Worm (Caenorhabditis elegans) whole organism, midembryonic: Measurements from ENCODE around the gene C17G1.14.
A peak's percentile ranks its signal among the peaks of the same experiment; 100 is the strongest.

Source experiments
- T22C8.4 ChIP-seq: fragments of 200-800 bp; sonication (Bioruptor generic); IDR thresholded peaks from 2 replicates; pipeline ENCODE4 v1.3.6; 2022; ENCODE audit warnings: missing genetic modification characterization, missing compliant biosample characterization
- cog-1 ChIP-seq: sonication (generic microtip); optimal IDR thresholded peaks from 2 replicates; lab custom pipeline; 2016; ENCODE audit warnings: missing genetic modification characterization, missing compliant biosample characterization
- flt-1 ChIP-seq: fragments of 200-800 bp; sonication (Bioruptor generic); IDR thresholded peaks from 2 replicates; pipeline ENCODE4 v1.3.6; 2022; ENCODE audit warnings: missing genetic modification characterization, missing compliant biosample characterization
- klf-2 ChIP-seq: fragments of 200-800 bp; sonication (Bioruptor generic); conservative IDR thresholded peaks from 2 replicates; pipeline ENCODE4 v1.3.6; 2022; ENCODE audit warnings: missing genetic modification reagents, missing genetic modification characterization, missing compliant biosample characterization
- med-1 ChIP-seq: sonication (generic microtip); optimal IDR thresholded peaks from 2 replicates; lab custom pipeline; 2017; ENCODE audit warnings: missing genetic modification characterization, mild to moderate bottlenecking, missing compliant biosample characterization, antibody characterized with exemption, missing genetic modification reagents; ENCODE audit not compliant: insufficient read depth
- ref-1 ChIP-seq: fragments of 200-800 bp; sonication (Bioruptor generic); conservative IDR thresholded peaks from 2 replicates; pipeline ENCODE4 v1.3.6; 2022; ENCODE audit warnings: missing genetic modification reagents, missing genetic modification characterization, missing compliant biosample characterization
- tab-1 ChIP-seq: fragments of 200-800 bp; sonication (Bioruptor generic); IDR thresholded peaks from 2 replicates; pipeline ENCODE4 v1.3.6; 2022; ENCODE audit warnings: missing genetic modification characterization, missing compliant biosample characterization
- ztf-23 ChIP-seq: fragments of 200-800 bp; sonication (Bioruptor generic); IDR thresholded peaks from 2 replicates; pipeline ENCODE4 v1.3.6; 2022; ENCODE audit warnings: missing genetic modification reagents, missing genetic modification characterization, missing compliant biosample characterization
- ztf-29 ChIP-seq: fragments of 200-800 bp; sonication (Bioruptor generic); IDR thresholded peaks from 2 replicates; pipeline ENCODE4 v1.3.6; 2022; ENCODE audit warnings: missing genetic modification reagents, missing genetic modification characterization, missing compliant biosample characterization

Gene C17G1.14

ce11 chrX:9954483-9955041 lies 15.9 kb downstream of the C17G1.14 start, which contains the start of gene cysl-1:
Gene cysl-1, minus strand, starts transcription at chrX:9954533.
- TF ChIP-seq ref-1 (GFP tag; lab: Robert Waterston, UW) (no peak), flt-1 (no peak), cog-1 (no peak), ztf-29 (GFP tag; lab: Robert Waterston, UW) (no peak), med-1 (GFP tag; lab: Kevin White, UChicago) (no peak), tab-1 (no peak), ztf-23 (GFP tag; lab: Robert Waterston, UW) (no peak), T22C8.4 (no peak), klf-2 (no peak)

ce11 chrX:9956052-9956451 lies 17.4 kb downstream of the C17G1.14 start:
- TF ChIP-seq ref-1 (GFP tag; lab: Robert Waterston, UW) (no peak), ztf-29 (GFP tag; lab: Robert Waterston, UW) (no peak)

- TF ChIP-seq flt-1 (no peak), ztf-29 (GFP tag; lab: Robert Waterston, UW) (no peak), klf-2 (no peak), T22C8.4 (no peak), ref-1 (GFP tag; lab: Robert Waterston, UW) (no peak), ztf-23 (GFP tag; lab: Robert Waterston, UW) (no peak), cog-1 (no peak), med-1 (GFP tag; lab: Kevin White, UChicago) (no peak), tab-1 (no peak)
Measured at ce11 chrX:9957449-9957848, 18.8 kb downstream of the C17G1.14 start.

DNA sequence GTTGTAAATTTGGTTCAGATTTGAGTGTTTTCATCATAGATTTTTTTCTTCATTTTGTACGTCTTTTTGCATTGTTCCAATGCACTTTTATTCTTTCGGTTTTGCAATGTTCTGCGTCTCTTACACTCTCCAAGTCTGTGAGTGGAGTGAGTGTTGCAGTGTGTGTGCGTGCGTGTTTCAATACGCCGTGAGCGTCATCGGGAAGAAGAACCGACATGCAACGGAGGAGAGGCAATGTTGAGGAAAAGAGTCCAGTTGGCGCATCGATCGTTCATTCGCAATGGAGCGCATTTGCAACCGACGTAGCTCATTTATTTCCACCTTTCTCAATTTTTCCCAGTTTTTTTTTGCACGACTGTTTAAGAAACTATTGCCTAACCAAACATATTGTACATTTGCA lies 19.9 kb downstream of the C17G1.14 start, which contains the start of gene ZC506.1:
ZC506.1 (plus strand) TSS at position 400 of the 400 bp plus-strand sequence.
- TF ChIP-seq ztf-29 (GFP tag; lab: Robert Waterston, UW) (no peak), flt-1 (peak; percentile 79), ztf-23 (GFP tag; lab: Robert Waterston, UW) (peak; percentile 72), med-1 (GFP tag; lab: Kevin White, UChicago) (no peak), T22C8.4 (peak; percentile 95), tab-1 (no peak), klf-2 (no peak), ref-1 (GFP tag; lab: Robert Waterston, UW) (no peak), cog-1 (peak; percentile 93)

DNA sequence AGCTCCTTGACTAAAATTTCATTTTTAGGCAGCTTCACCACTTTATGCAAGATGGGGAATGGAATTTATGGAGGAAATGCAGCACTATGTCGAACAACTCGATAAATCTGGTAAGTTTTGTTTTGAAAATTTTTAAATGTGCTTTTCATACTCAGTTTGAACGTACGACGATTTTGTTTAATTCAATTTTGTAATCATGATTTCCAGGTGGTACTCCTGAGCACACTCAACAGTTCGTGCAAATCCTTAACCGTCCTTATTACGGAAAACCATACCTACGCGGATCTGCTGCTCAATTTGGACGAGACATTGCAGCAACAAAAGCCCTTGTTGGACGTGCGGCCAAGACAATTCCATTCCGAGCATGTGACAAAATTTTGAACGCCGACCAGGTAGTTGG lies 23.9 kb downstream of the C17G1.14 start:
- TF ChIP-seq tab-1, result no peak
- TF ChIP-seq ref-1 (GFP tag; lab: Robert Waterston, UW), result no peak
- no peak for TF ChIP-seq T22C8.4
- no peak for TF ChIP-seq ztf-23 (GFP tag; lab: Robert Waterston, UW)
- no peak for TF ChIP-seq ztf-29 (GFP tag; lab: Robert Waterston, UW)
- TF ChIP-seq cog-1, result no peak
- no peak for TF ChIP-seq flt-1

DNA sequence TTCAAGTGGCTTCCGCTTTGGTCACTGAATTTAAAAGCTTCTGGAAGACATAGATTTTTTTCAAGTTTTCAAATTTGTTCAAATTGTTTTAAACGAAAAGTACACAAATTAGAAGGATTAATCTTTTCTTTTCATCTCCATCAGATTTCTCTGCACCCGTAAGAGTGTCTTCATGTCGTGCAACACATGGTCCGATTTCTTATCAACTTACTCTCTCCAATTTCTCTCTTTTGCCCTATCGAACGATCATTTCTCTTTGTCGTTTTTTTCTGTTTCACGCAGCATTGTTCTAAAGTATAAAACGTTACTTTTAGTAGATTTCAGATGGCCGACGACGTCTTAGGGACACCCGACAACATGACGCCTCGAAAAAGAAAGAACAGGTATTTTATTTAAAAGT lies 26.7 kb downstream of the C17G1.14 start, which contains the start of gene pssy-1:
pssy-1 (plus strand) TSS at position 318 of the 400 bp plus-strand sequence.
- TF ChIP-seq med-1 (GFP tag; lab: Kevin White, UChicago) (no peak), tab-1 (no peak), cog-1 (no peak), ref-1 (GFP tag; lab: Robert Waterston, UW) (no peak), T22C8.4 (no peak), ztf-23 (GFP tag; lab: Robert Waterston, UW) (no peak), ztf-29 (GFP tag; lab: Robert Waterston, UW) (no peak), klf-2 (no peak), flt-1 (no peak)

ce11 chrX:9976206-9976605 lies 37.6 kb downstream of the C17G1.14 start, which contains the start of gene mgl-1:
Gene mgl-1, minus strand, starts transcription at chrX:9976306.
- TF ChIP-seq med-1 (GFP tag; lab: Kevin White, UChicago) (no peak), T22C8.4 (no peak)

ce11 chrX:9981259-9981658 lies 42.6 kb downstream of the C17G1.14 start:
- TF ChIP-seq ztf-23 (GFP tag; lab: Robert Waterston, UW) (no peak), cog-1 (no peak), flt-1 (no peak), ref-1 (GFP tag; lab: Robert Waterston, UW) (no peak), klf-2 (no peak), T22C8.4 (no peak), ztf-29 (GFP tag; lab: Robert Waterston, UW) (no peak), tab-1 (no peak), med-1 (GFP tag; lab: Kevin White, UChicago) (no peak)

ce11 chrX:9984889-9985404 lies 46.3 kb downstream of the C17G1.14 start, which contains the start of gene F19C6.5:
Gene F19C6.5, minus strand, starts transcription at chrX:9984939.
- TF ChIP-seq med-1 (GFP tag; lab: Kevin White, UChicago), result no peak
- TF ChIP-seq klf-2, result no peak
- no peak for TF ChIP-seq flt-1

DNA sequence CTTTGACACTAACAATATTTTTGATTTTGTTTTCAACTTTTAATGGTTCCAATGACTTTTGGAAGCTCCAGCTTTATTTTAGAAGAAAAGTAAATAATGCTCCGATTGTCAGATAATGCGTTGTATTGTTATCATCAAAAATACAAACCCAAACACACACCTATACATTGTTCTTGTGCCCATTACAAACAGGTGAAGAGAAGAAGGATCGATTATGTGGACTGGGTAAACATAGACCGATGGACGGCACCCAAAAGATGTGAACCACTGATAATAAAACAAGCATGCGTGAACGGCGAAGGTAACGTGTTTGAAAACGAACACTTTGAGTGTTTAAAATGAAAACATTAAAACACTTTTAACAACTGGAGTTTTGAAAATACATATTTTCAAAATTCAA lies 48.6 kb downstream of the C17G1.14 start:
- TF ChIP-seq ref-1 (GFP tag; lab: Robert Waterston, UW), result no peak
- no peak for TF ChIP-seq med-1 (GFP tag; lab: Kevin White, UChicago)
- TF ChIP-seq T22C8.4, result no peak
- TF ChIP-seq cog-1, result no peak
- TF ChIP-seq tab-1, result no peak
- TF ChIP-seq ztf-29 (GFP tag; lab: Robert Waterston, UW), result no peak
- TF ChIP-seq ztf-23 (GFP tag; lab: Robert Waterston, UW), result no peak
- TF ChIP-seq flt-1, result no peak
- TF ChIP-seq klf-2, result no peak

DNA sequence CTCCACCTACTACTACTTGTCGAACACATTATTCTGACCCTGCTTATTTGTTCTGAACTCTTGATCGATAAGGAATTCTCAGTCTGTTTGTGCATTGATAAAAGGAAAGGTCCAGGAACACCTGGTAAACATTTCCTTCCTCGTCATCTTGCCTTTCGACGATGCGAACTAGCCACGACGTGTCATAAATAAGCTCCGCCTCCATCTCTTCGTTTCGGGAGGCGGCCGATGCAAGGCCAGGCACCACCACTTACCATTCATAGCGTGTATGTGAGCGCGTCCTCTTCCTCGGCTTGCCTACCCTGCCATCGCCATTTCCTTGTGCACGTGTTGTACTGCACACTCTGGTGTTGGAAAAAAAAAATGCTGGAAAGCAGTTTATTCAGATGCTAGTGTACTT lies 50.3 kb downstream of the C17G1.14 start:
- TF ChIP-seq flt-1 (no peak), ztf-29 (GFP tag; lab: Robert Waterston, UW) (peak; percentile 9; the same call in 1 of the 2 replicates), tab-1 (no peak)
